Fruit fly (Drosophila melanogaster) Kc167 (cell line): ENCODE measurements around the gene Ugt36A1.

Experiments
- Myc ChIP-seq: fragments of >200 bp; optimal IDR thresholded peaks from 2 replicates; lab custom pipeline; 2017; ENCODE audit warnings: missing external identifiers
- Sin3A ChIP-seq: fragments of >200 bp; optimal IDR thresholded peaks from 2 replicates; lab custom pipeline; 2018; ENCODE audit warnings: missing external identifiers
- h ChIP-seq: fragments of >200 bp; optimal IDR thresholded peaks from 3 replicates; lab custom pipeline; 2018; ENCODE audit warnings: missing external identifiers
- insv ChIP-seq: fragments of >200 bp; optimal IDR thresholded peaks from 3 replicates; lab custom pipeline; 2018; ENCODE audit warnings: missing external identifiers
- psq ChIP-seq: fragments of >200 bp; optimal IDR thresholded peaks from 2 replicates; lab custom pipeline; 2017; ENCODE audit warnings: missing external identifiers
- ttk ChIP-seq: sonication (Bioruptor generic); optimal IDR thresholded peaks from 2 replicates; lab custom pipeline; 2017; ENCODE audit warnings: missing external identifiers

DNA sequence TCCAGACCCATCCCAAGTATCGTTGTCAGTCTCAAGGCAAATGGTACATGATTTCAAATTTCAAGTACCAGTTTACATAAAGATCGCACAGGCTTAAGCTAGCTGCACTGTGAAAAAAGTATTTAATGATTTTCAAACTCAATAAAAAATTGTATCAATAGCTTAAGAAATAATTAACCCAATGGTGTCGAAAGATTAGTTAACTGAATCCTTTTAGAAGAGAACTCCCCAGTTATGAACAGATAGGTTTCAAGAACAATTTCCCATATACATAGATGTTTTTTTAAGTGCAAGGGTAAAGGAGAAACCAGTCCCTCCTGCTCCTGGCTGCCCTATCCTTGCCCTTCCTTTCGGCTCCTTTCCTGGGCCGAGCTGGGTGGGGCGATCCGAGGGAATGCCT is 36.2 kb upstream of the Ugt36A1 start:
- TF ChIP-seq h (lab: Kevin White, UChicago) (no peak), psq (lab: Kevin White, UChicago) (no peak), ttk (lab: Kevin White, UChicago) (no peak), Myc (lab: Kevin White, UChicago) (no peak), Sin3A (no peak), insv (no peak)
